Worm (Caenorhabditis elegans) whole organism, early embryonic: ENCODE data around the gene kcnl-1.

Experiments
- F13C5.2 ChIP-seq: sonication (generic microtip); optimal IDR thresholded peaks from 2 replicates; lab custom pipeline; 2017; ENCODE audit warnings: mild to moderate bottlenecking, missing genetic modification characterization, inconsistent platforms, missing compliant biosample characterization
- ama-1 ChIP-seq: fragments of 150-350 bp; optimal IDR thresholded peaks from 2 replicates; lab custom pipeline; 2014
- ceh-36 ChIP-seq: sonication (generic microtip); optimal IDR thresholded peaks from 2 replicates; lab custom pipeline; 2016; ENCODE audit warnings: missing genetic modification characterization, inconsistent platforms, missing compliant biosample characterization
- tbx-37 ChIP-seq: fragments of 200-800 bp; sonication (Bioruptor generic); conservative IDR thresholded peaks from 2 replicates; pipeline ENCODE4 v1.3.6; 2022; ENCODE audit warnings: missing genetic modification reagents, missing genetic modification characterization, missing compliant biosample characterization
- tra-4 ChIP-seq: sonication (generic microtip); optimal IDR thresholded peaks from 2 replicates; lab custom pipeline; 2017; ENCODE audit warnings: missing genetic modification characterization, missing compliant biosample characterization

ce11 chrV:19605415-19605814 lies 40.2 kb downstream of the kcnl-1 start:
- TF ChIP-seq tbx-37 (GFP tag; lab: Robert Waterston, UW) (no peak), tra-4 (tag; lab: Kevin White, UChicago) (no peak), ama-1 (lab: Kevin White, UChicago) (no peak), ceh-36 (tag; lab: Kevin White, UChicago) (no peak), F13C5.2 (tag; lab: Kevin White, UChicago) (no peak)
